Worm (Caenorhabditis elegans): ENCODE measurements around the gene col-131.

The col-131 gene

DNA sequence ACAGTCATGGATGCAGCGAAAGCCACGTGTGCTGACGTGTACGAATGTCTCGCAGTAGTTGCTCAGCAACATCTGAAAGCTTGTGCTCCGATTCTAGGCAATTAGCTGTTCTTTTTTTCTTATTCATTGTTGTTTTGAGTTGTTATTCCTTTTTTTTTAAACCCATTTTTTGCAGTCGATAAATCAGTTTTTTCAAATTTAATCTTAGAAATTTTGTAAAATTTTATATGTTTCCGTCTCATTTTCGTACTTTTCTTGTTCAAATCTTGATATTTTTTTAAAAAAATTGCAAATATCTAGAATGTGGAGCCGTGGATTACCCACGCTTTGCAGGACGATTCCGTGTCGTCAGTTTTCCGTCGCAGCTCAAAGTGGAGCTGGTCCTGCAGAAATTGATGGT is 33.3 kb upstream of the col-131 start, which contains the start of gene fask-1:
Gene fask-1, plus strand, starts transcription at position 301 of the 400 bp plus-strand sequence.
- no peak for TF ChIP-seq aha-1 (tag)
- TF ChIP-seq lin-38 (GFP tag; IDR thresholded peaks at IDR 0.05), result 0 out of 2 replicates have a peak, but pooled peaks have one; percentile 39
- no peak for TF ChIP-seq Y5F2A.4 (GFP tag; optimal IDR thresholded peaks at IDR 0.05)

DNA sequence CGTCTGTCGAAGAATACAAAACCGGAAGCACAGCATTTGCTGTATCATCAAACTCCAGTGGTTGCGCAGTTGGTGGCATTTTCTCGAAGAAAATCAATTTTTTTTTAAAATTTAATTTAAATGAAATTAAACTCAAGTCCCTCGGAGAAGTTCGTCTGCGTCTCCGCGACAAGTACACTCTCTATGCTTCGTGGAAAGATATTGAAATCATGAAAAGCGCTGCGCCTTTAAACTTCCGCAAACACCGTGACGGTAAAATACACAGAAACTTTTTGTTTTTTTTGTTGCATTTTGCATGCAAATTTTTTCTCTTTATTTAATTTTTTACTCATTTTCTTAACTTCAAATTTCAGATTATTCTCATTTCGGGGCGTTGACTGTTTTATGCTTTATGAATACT is 31.6 kb upstream of the col-131 start, which contains the start of the genes dli-1, tin-9.2 and exos-4.1:
Gene dli-1, minus strand, starts transcription at position 141 of the 400 bp plus-strand sequence.
Gene tin-9.2, plus strand, starts transcription at position 344 of the 400 bp plus-strand sequence.
Gene exos-4.1, plus strand, starts transcription at position 348 of the 400 bp plus-strand sequence.
- TF ChIP-seq zfp-2 (tag; optimal IDR thresholded peaks at IDR 0.05) (no peak), T20F7.1 (GFP tag; optimal IDR thresholded peaks at IDR 0.05) (no peak), F37D6.2 (tag; optimal IDR thresholded peaks at IDR 0.05) (peak; percentile 9), madf-5 (GFP tag; IDR thresholded peaks at IDR 0.05) (no peak), unc-39 (tag; optimal IDR thresholded peaks at IDR 0.05) (no peak), rbr-2 (tag; optimal IDR thresholded peaks at IDR 0.05) (peak; percentile 68), arid-1 (GFP tag; conservative IDR thresholded peaks at IDR 0.05) (peak; percentile 42), ceh-44 (GFP tag; IDR thresholded peaks at IDR 0.05) (no peak), lin-13 (GFP tag; optimal IDR thresholded peaks at IDR 0.05) (no peak), daf-8 (GFP tag; IDR thresholded peaks at IDR 0.05) (no peak), hmg-1.1 (GFP tag; IDR thresholded peaks at IDR 0.05) (peak; percentile 65), ztf-7 (tag; optimal IDR thresholded peaks at IDR 0.05) (no peak), saeg-2 (GFP tag; IDR thresholded peaks at IDR 0.05) (no peak), duxl-1 (tag; optimal IDR thresholded peaks at IDR 0.05; ENCODE audit: poor library complexity) (peak; percentile 33), tag-97 (GFP tag; IDR thresholded peaks at IDR 0.05) (no peak), mxl-2 (GFP tag; conservative IDR thresholded peaks at IDR 0.05) (no peak), dmd-9 (GFP tag; IDR thresholded peaks at IDR 0.05) (no peak), nhr-6 (tag; optimal IDR thresholded peaks at IDR 0.05) (peak; percentile 42), nhr-41 (GFP tag; IDR thresholded peaks at IDR 0.05) (no peak), ctbp-1 (GFP tag; IDR thresholded peaks at IDR 0.05) (no peak), lsy-2 (tag; optimal IDR thresholded peaks at IDR 0.05) (peak in 1 of 2 experiments; percentile 89), zip-11 (GFP tag; IDR thresholded peaks at IDR 0.05) (no peak), T26A8.4 (GFP tag; IDR thresholded peaks at IDR 0.05) (no peak), lin-15B (tag; optimal IDR thresholded peaks at IDR 0.05) (no peak), dmd-6 (GFP tag; IDR thresholded peaks at IDR 0.05) (no peak), ceh-28 (tag; optimal IDR thresholded peaks at IDR 0.05) (no peak), gei-8 (GFP tag; optimal IDR thresholded peaks at IDR 0.05) (no peak), fkh-10 (GFP tag; optimal IDR thresholded peaks at IDR 0.05) (peak; percentile 34), daf-16 (GFP tag; optimal IDR thresholded peaks at IDR 0.05) (no peak), daf-16 (tag; optimal IDR thresholded peaks at IDR 0.05) (peak; percentile 35), pha-4 (GFP tag; IDR thresholded peaks at IDR 0.05) (0 out of 2 replicates have a peak, but pooled peaks have one; percentile 33), pha-4 (tag; optimal IDR thresholded peaks at IDR 0.05) (no peak), mdt-29 (GFP tag; IDR thresholded peaks at IDR 0.05) (no peak), mep-1 (tag; optimal IDR thresholded peaks at IDR 0.05) (peak; percentile 69), madf-9 (GFP tag; conservative IDR thresholded peaks at IDR 0.05) (no peak), mxl-3 (GFP tag; optimal IDR thresholded peaks at IDR 0.05) (no peak), nhr-77 (tag; optimal IDR thresholded peaks at IDR 0.05) (no peak), aha-1 (tag) (no peak), cey-2 (tag; optimal IDR thresholded peaks at IDR 0.05; ENCODE audit: borderline replicate concordance, insufficient read depth) (no peak), F10B5.3 (tag; optimal IDR thresholded peaks at IDR 0.05) (no peak), nhr-28 (tag; optimal IDR thresholded peaks at IDR 0.05) (no peak), unc-130 (GFP tag; optimal IDR thresholded peaks at IDR 0.05) (peak; percentile 28), ceh-82 (tag; optimal IDR thresholded peaks at IDR 0.05) (no peak), hlh-30 (tag; optimal IDR thresholded peaks at IDR 0.05; ENCODE audit: insufficient read depth) (peak; percentile 46), mdl-1 (tag; optimal IDR thresholded peaks at IDR 0.05) (no peak), dve-1 (tag; optimal IDR thresholded peaks at IDR 0.05; ENCODE audit: insufficient read depth) (peak; percentile 44), dpl-1 (GFP tag; optimal IDR thresholded peaks at IDR 0.05) (peak; percentile 78), snpc-1.2 (GFP tag; IDR thresholded peaks at IDR 0.05) (peak; percentile 80)
